Fruit fly (Drosophila melanogaster) whole organism, prepupa: ENCODE data around the gene Jon74E.
A peak's percentile ranks its signal among the peaks of the same experiment; 100 is the strongest.

ENCODE experiments used
- Blimp-1 ChIP-seq: fragments of 200-800 bp; sonication (Bioruptor generic); optimal IDR thresholded peaks from 3 replicates; lab custom pipeline; 2017; ENCODE audit warnings: missing biosample characterization, missing genetic modification characterization, mild to moderate bottlenecking, moderate library complexity, missing genetic modification reagents
- CG10631 ChIP-seq: fragments of 200-800 bp; sonication (Bioruptor generic); optimal IDR thresholded peaks from 2 replicates; lab custom pipeline; 2016; ENCODE audit warnings: missing biosample characterization, missing genetic modification characterization
- CG10669 ChIP-seq: fragments of 200-800 bp; sonication (Bioruptor generic); optimal IDR thresholded peaks from 3 replicates; lab custom pipeline; 2018; ENCODE audit warnings: missing biosample characterization, mild to moderate bottlenecking, missing genetic modification characterization, moderate library complexity
- CG11294 ChIP-seq: fragments of 200-800 bp; sonication (Bioruptor generic); IDR thresholded peaks from 2 replicates; pipeline ENCODE4 v1.3.6; 2022; ENCODE audit warnings: missing biosample characterization, missing genetic modification characterization
- CG11762 ChIP-seq: fragments of 200-800 bp; sonication (Bioruptor generic); optimal IDR thresholded peaks from 3 replicates; lab custom pipeline; 2016; ENCODE audit warnings: missing biosample characterization, missing genetic modification characterization; ENCODE audit not compliant: insufficient read depth
- CG11902 ChIP-seq: fragments of 200-800 bp; sonication (Bioruptor generic); optimal IDR thresholded peaks from 3 replicates; lab custom pipeline; 2016; ENCODE audit warnings: missing biosample characterization, missing genetic modification characterization
- CG1621 ChIP-seq: fragments of 200-800 bp; sonication (Bioruptor generic); optimal IDR thresholded peaks from 3 replicates; lab custom pipeline; 2018; ENCODE audit warnings: missing biosample characterization, mild to moderate bottlenecking, missing genetic modification characterization
- CG16779 ChIP-seq: fragments of 200-800 bp; sonication (Bioruptor generic); optimal IDR thresholded peaks from 3 replicates; lab custom pipeline; 2017; ENCODE audit warnings: missing biosample characterization, mild to moderate bottlenecking, missing genetic modification characterization
- CG3032 ChIP-seq: fragments of 200-800 bp; optimal IDR thresholded peaks from 2 replicates; lab custom pipeline; 2019; ENCODE audit warnings: missing biosample characterization, mild to moderate bottlenecking, missing genetic modification characterization, moderate library complexity
- CG31627 ChIP-seq: fragments of 200-800 bp; sonication (Bioruptor generic); optimal IDR thresholded peaks from 3 replicates; lab custom pipeline; 2016; ENCODE audit warnings: missing biosample characterization, missing genetic modification characterization
- CG32006 ChIP-seq: fragments of 200-800 bp; sonication (Bioruptor generic); optimal IDR thresholded peaks from 3 replicates; lab custom pipeline; 2017; ENCODE audit warnings: missing biosample characterization, mild to moderate bottlenecking, missing genetic modification characterization
- CG34406 ChIP-seq: fragments of 200-800 bp; sonication (Bioruptor generic); optimal IDR thresholded peaks from 3 replicates; lab custom pipeline; 2016; ENCODE audit warnings: missing biosample characterization, missing genetic modification characterization
- CG3919 ChIP-seq: fragments of 200-800 bp; sonication (Bioruptor generic); optimal IDR thresholded peaks from 3 replicates; lab custom pipeline; 2016; ENCODE audit warnings: missing biosample characterization, missing genetic modification characterization
- CG4318 ChIP-seq: fragments of 200-800 bp; sonication (Bioruptor generic); optimal IDR thresholded peaks from 3 replicates; lab custom pipeline; 2017; ENCODE audit warnings: missing biosample characterization, mild to moderate bottlenecking, missing genetic modification characterization
- CG6163 ChIP-seq: fragments of 200-800 bp; sonication (Bioruptor generic); IDR thresholded peaks from 3 replicates; pipeline ENCODE4 v1.3.6; 2022; ENCODE audit warnings: missing biosample characterization, missing genetic modification characterization
- CG6276 ChIP-seq: fragments of 200-800 bp; sonication (Bioruptor generic); optimal IDR thresholded peaks from 2 replicates; lab custom pipeline; 2017; ENCODE audit warnings: missing biosample characterization, mild to moderate bottlenecking, missing genetic modification characterization
- CG6792 ChIP-seq: fragments of 200-800 bp; sonication (Bioruptor generic); optimal IDR thresholded peaks from 3 replicates; lab custom pipeline; 2016; ENCODE audit warnings: missing biosample characterization, missing genetic modification characterization
- CG6808 ChIP-seq: fragments of 200-800 bp; sonication (Bioruptor generic); optimal IDR thresholded peaks from 3 replicates; lab custom pipeline; 2017; ENCODE audit warnings: missing biosample characterization, missing genetic modification characterization, mild to moderate bottlenecking, moderate library complexity, missing genetic modification reagents
- CG6854 ChIP-seq: fragments of 200-800 bp; sonication (Bioruptor generic); optimal IDR thresholded peaks from 2 replicates; lab custom pipeline; 2017; ENCODE audit warnings: missing biosample characterization, mild to moderate bottlenecking, missing genetic modification characterization
- CG7368 ChIP-seq: fragments of 200-800 bp; sonication (Bioruptor generic); optimal IDR thresholded peaks from 3 replicates; lab custom pipeline; 2016; ENCODE audit warnings: missing biosample characterization, missing genetic modification characterization
- CG8119 ChIP-seq: fragments of 200-800 bp; sonication (Bioruptor generic); IDR thresholded peaks from 3 replicates; pipeline ENCODE4 v1.3.6; 2022; ENCODE audit warnings: missing biosample characterization, missing genetic modification characterization
- CG8632 ChIP-seq: fragments of 200-800 bp; sonication (Bioruptor generic); optimal IDR thresholded peaks from 3 replicates; lab custom pipeline; 2016; ENCODE audit warnings: missing biosample characterization, missing genetic modification characterization
- CG9139 ChIP-seq: fragments of 200-800 bp; sonication (Bioruptor generic); optimal IDR thresholded peaks from 3 replicates; lab custom pipeline; 2017; ENCODE audit warnings: missing biosample characterization, mild to moderate bottlenecking, missing genetic modification characterization
- Eip75B ChIP-seq: fragments of 200-800 bp; sonication (Bioruptor generic); optimal IDR thresholded peaks from 3 replicates; lab custom pipeline; 2016; ENCODE audit warnings: missing biosample characterization, missing genetic modification characterization
- Eip78C ChIP-seq: fragments of 200-800 bp; sonication (Bioruptor generic); peaks from one replicate; lab custom pipeline; 2016; ENCODE audit warnings: missing biosample characterization, missing genetic modification characterization
- Ets21C ChIP-seq: fragments of 200-800 bp; sonication (Bioruptor generic); optimal IDR thresholded peaks from 3 replicates; lab custom pipeline; 2016; ENCODE audit warnings: missing biosample characterization, missing genetic modification characterization
- Ets96B ChIP-seq: fragments of 200-800 bp; optimal IDR thresholded peaks from 2 replicates; lab custom pipeline; 2019; ENCODE audit warnings: missing biosample characterization, mild to moderate bottlenecking, missing genetic modification characterization, moderate library complexity
- Gug ChIP-seq: fragments of 200-800 bp; sonication (Bioruptor generic); IDR thresholded peaks from 2 replicates; pipeline ENCODE4 v1.3.6; 2022; ENCODE audit warnings: missing biosample characterization, missing genetic modification characterization
- Hr38 ChIP-seq: sonication (Bioruptor generic); optimal IDR thresholded peaks from 2 replicates; lab custom pipeline; 2016; ENCODE audit warnings: missing biosample characterization, missing genetic modification characterization
- Hr39 ChIP-seq: fragments of 200-800 bp; sonication (Bioruptor generic); optimal IDR thresholded peaks from 2 replicates; lab custom pipeline; 2016; ENCODE audit warnings: missing biosample characterization, missing genetic modification characterization
- Hr4 ChIP-seq: fragments of 200-800 bp; sonication (Bioruptor generic); optimal IDR thresholded peaks from 3 replicates; lab custom pipeline; 2016; ENCODE audit warnings: missing biosample characterization, missing genetic modification characterization
- Lpt ChIP-seq: fragments of 200-800 bp; sonication (Bioruptor generic); optimal IDR thresholded peaks from 3 replicates; lab custom pipeline; 2016; ENCODE audit warnings: missing biosample characterization, missing genetic modification characterization
- Met ChIP-seq: fragments of 200-800 bp; sonication (Bioruptor generic); optimal IDR thresholded peaks from 3 replicates; lab custom pipeline; 2016; ENCODE audit warnings: missing biosample characterization, missing genetic modification characterization
- Smox ChIP-seq: fragments of 200-800 bp; sonication (Bioruptor generic); optimal IDR thresholded peaks from 3 replicates; lab custom pipeline; 2016; ENCODE audit warnings: missing biosample characterization, missing genetic modification characterization
- Sox14 ChIP-seq: fragments of 200-800 bp; sonication (Bioruptor generic); optimal IDR thresholded peaks from 3 replicates; lab custom pipeline; 2016; ENCODE audit warnings: missing biosample characterization, missing genetic modification characterization
- achi ChIP-seq: fragments of 200-800 bp; sonication (Bioruptor generic); optimal IDR thresholded peaks from 3 replicates; lab custom pipeline; 2016; ENCODE audit warnings: missing biosample characterization, missing genetic modification characterization
- acj6 ChIP-seq: fragments of 200-800 bp; sonication (Bioruptor generic); optimal IDR thresholded peaks from 3 replicates; lab custom pipeline; 2016; ENCODE audit warnings: missing biosample characterization, missing genetic modification characterization
- cyc ChIP-seq: fragments of 200-800 bp; sonication (Bioruptor generic); optimal IDR thresholded peaks from 3 replicates; lab custom pipeline; 2016; ENCODE audit warnings: missing biosample characterization, missing genetic modification characterization
- dac ChIP-seq: fragments of 200-800 bp; sonication (Bioruptor generic); optimal IDR thresholded peaks from 2 replicates; lab custom pipeline; 2017; ENCODE audit warnings: missing biosample characterization, mild to moderate bottlenecking, missing genetic modification characterization
- esn ChIP-seq: fragments of 200-800 bp; sonication (Bioruptor generic); optimal IDR thresholded peaks from 2 replicates; lab custom pipeline; 2016; ENCODE audit warnings: missing biosample characterization, mild to moderate bottlenecking, missing genetic modification characterization, moderate library complexity
- fd59A ChIP-seq: fragments of 200-800 bp; sonication (Bioruptor generic); optimal IDR thresholded peaks from 2 replicates; lab custom pipeline; 2017; ENCODE audit warnings: missing biosample characterization, mild to moderate bottlenecking, missing genetic modification characterization, missing genetic modification reagents
- fd85E ChIP-seq: fragments of 200-800 bp; sonication (Bioruptor generic); optimal IDR thresholded peaks from 3 replicates; lab custom pipeline; 2016; ENCODE audit warnings: missing biosample characterization, missing genetic modification characterization
- net ChIP-seq: fragments of 200-800 bp; sonication (Bioruptor generic); optimal IDR thresholded peaks from 3 replicates; lab custom pipeline; 2016; ENCODE audit warnings: missing biosample characterization, missing genetic modification characterization
- pdm3 ChIP-seq: fragments of 200-800 bp; sonication (Bioruptor generic); optimal IDR thresholded peaks from 3 replicates; lab custom pipeline; 2016; ENCODE audit warnings: missing biosample characterization, missing genetic modification characterization
- spab ChIP-seq: fragments of 200-800 bp; sonication (Bioruptor generic); optimal IDR thresholded peaks from 2 replicates; lab custom pipeline; 2017; ENCODE audit warnings: missing biosample characterization, mild to moderate bottlenecking, missing genetic modification characterization, missing genetic modification reagents
- ss ChIP-seq, 2 experiments: fragments of 200-800 bp; sonication (Bioruptor generic); optimal IDR thresholded peaks; 2 replicates in 1 of 2; 3 replicates in 1 of 2; lab custom pipeline; 2017 to 2018; ENCODE audit warnings: mild to moderate bottlenecking in 2 of 2, missing biosample characterization in 2 of 2, missing genetic modification characterization in 2 of 2, moderate library complexity in 1 of 2
- topi ChIP-seq: fragments of 200-800 bp; sonication (Bioruptor generic); optimal IDR thresholded peaks from 3 replicates; lab custom pipeline; 2016; ENCODE audit warnings: missing biosample characterization, missing genetic modification characterization
- vri ChIP-seq: fragments of 200-800 bp; sonication (Bioruptor generic); optimal IDR thresholded peaks from 3 replicates; lab custom pipeline; 2016; ENCODE audit warnings: missing biosample characterization, mild to moderate bottlenecking, missing genetic modification characterization

The Jon74E gene

dm6 chr3L:17502235-17502634 lies 46.7 kb downstream of the Jon74E start (continued):
- TF ChIP-seq CG3032 (tag; lab: Kevin White, UChicago) (no peak), Hr39 (GFP tag; lab: Kevin White, UChicago) (peak; percentile 89), CG11294 (no peak), CG10669 (peak; percentile 37), cyc (peak; percentile 83), achi (GFP tag; lab: Kevin White, UChicago) (peak; percentile 68), Ets96B (no peak), fd85E (GFP tag; lab: Kevin White, UChicago) (no peak), CG34406 (GFP tag; lab: Kevin White, UChicago) (peak; percentile 69), Hr38 (no peak), fd59A (no peak), Sox14 (peak; percentile 80), Hr4 (GFP tag; lab: Kevin White, UChicago) (peak; percentile 28), esn (GFP tag; lab: Kevin White, UChicago) (peak; percentile 90), CG11762 (GFP tag; lab: Kevin White, UChicago) (peak; percentile 24), Gug (no peak)

dm6 chr3L:17500315-17500985 lies 48.5 kb downstream of the Jon74E start:
- peak; percentile 60 for TF ChIP-seq Sox14
- TF ChIP-seq Met (GFP tag; lab: Kevin White, UChicago): no peak
- no peak for TF ChIP-seq net (GFP tag; lab: Kevin White, UChicago)
- TF ChIP-seq acj6: no peak
- no peak for TF ChIP-seq CG11902 (GFP tag; lab: Kevin White, UChicago)
- TF ChIP-seq CG1621 (tag; lab: Kevin White, UChicago): peak; percentile 47
- peak; percentile 67 to 84 for TF ChIP-seq ss (GFP tag; optimal IDR thresholded peaks at IDR 0.05; lab: Kevin White, UChicago)
- no peak for TF ChIP-seq CG11762 (GFP tag; lab: Kevin White, UChicago)
- TF ChIP-seq CG9139: no peak
- peak; percentile 16 for TF ChIP-seq CG3032 (tag; lab: Kevin White, UChicago)
- TF ChIP-seq Lpt (GFP tag; lab: Kevin White, UChicago): peak; percentile 73
- TF ChIP-seq Hr39 (GFP tag; lab: Kevin White, UChicago): no peak
- no peak for TF ChIP-seq CG8632 (GFP tag; lab: Kevin White, UChicago)
- TF ChIP-seq topi (GFP tag; lab: Kevin White, UChicago): no peak
- peak; percentile 61; the same call in 2 of the 3 replicates for TF ChIP-seq CG6163 (GFP tag; lab: Robert Waterston, UW)
- TF ChIP-seq vri (GFP tag; lab: Kevin White, UChicago): peak; percentile 26
- no peak for TF ChIP-seq dac (GFP tag; lab: Kevin White, UChicago)
- no peak for TF ChIP-seq CG3919
- peak; percentile 77 for TF ChIP-seq Eip78C (GFP tag; lab: Kevin White, UChicago)
- TF ChIP-seq pdm3: peak; percentile 2
- no peak for TF ChIP-seq CG31627 (GFP tag; lab: Kevin White, UChicago)
- TF ChIP-seq CG8119 (GFP tag; lab: Robert Waterston, UW): peak; percentile 36; the same call in 1 of the 3 replicates
- no peak for TF ChIP-seq achi (GFP tag; lab: Kevin White, UChicago)
- no peak for TF ChIP-seq cyc
- peak; percentile 48 for TF ChIP-seq CG6808
- TF ChIP-seq CG10631: no peak
- no peak for TF ChIP-seq CG11294
- TF ChIP-seq Smox: no peak
- no peak for TF ChIP-seq Ets21C (GFP tag; lab: Kevin White, UChicago)
- peak; percentile 18 for TF ChIP-seq CG32006 (GFP tag; lab: Kevin White, UChicago)
- peak; percentile 18 for TF ChIP-seq Eip75B
- no peak for TF ChIP-seq CG6854 (GFP tag; lab: Kevin White, UChicago)
- TF ChIP-seq CG16779 (tag; lab: Kevin White, UChicago): peak; percentile 7
- TF ChIP-seq Blimp-1: peak; percentile 84
- no peak for TF ChIP-seq CG4318 (GFP tag; lab: Kevin White, UChicago)
- TF ChIP-seq Gug: no peak
- no peak for TF ChIP-seq spab (GFP tag; lab: Kevin White, UChicago)
- TF ChIP-seq fd85E (GFP tag; lab: Kevin White, UChicago): no peak
- no peak for TF ChIP-seq Ets96B
- TF ChIP-seq CG7368 (GFP tag; lab: Kevin White, UChicago): no peak
- peak; percentile 61 for TF ChIP-seq CG6276 (GFP tag; lab: Kevin White, UChicago)
- no peak for TF ChIP-seq fd59A
- no peak for TF ChIP-seq CG6792 (GFP tag; lab: Kevin White, UChicago)
- no peak for TF ChIP-seq Hr38
